Worm (Caenorhabditis elegans) whole organism, L4 larva: ENCODE results near the gene ZK1086.2.

Experiments used
- Y75B8A.6 ChIP-seq: fragments of 200-800 bp; sonication (Bioruptor generic); IDR thresholded peaks from 2 replicates; pipeline ENCODE4 v1.3.6; 2022; ENCODE audit warnings: missing genetic modification reagents, missing genetic modification characterization, missing compliant biosample characterization
- aha-1 ChIP-seq: fragments of 150-350 bp; peaks from one replicate; lab custom pipeline; 2014; ENCODE audit warnings: missing biosample characterization, missing genetic modification characterization
- attf-4 ChIP-seq: sonication (generic microtip); optimal IDR thresholded peaks from 3 replicates; lab custom pipeline; 2017; ENCODE audit warnings: missing biosample characterization, missing genetic modification characterization
- ceh-44 ChIP-seq: fragments of 200-800 bp; sonication (Bioruptor generic); IDR thresholded peaks from 2 replicates; pipeline ENCODE4 v1.3.6; 2022; ENCODE audit warnings: missing genetic modification reagents, missing genetic modification characterization, missing compliant biosample characterization
- egl-27 ChIP-seq: sonication (generic microtip); optimal IDR thresholded peaks from 3 replicates; lab custom pipeline; 2017; ENCODE audit warnings: missing biosample characterization, missing genetic modification reagents, missing genetic modification characterization
- fkh-10 ChIP-seq: fragments of 150-350 bp; optimal IDR thresholded peaks from 2 replicates; lab custom pipeline; 2014; ENCODE audit warnings: missing biosample characterization, missing genetic modification reagents, missing genetic modification characterization
- hlh-30 ChIP-seq: sonication (generic microtip); optimal IDR thresholded peaks from 2 replicates; lab custom pipeline; 2017; ENCODE audit warnings: antibody characterized with exemption, mild to moderate bottlenecking, missing genetic modification characterization, missing compliant biosample characterization; ENCODE audit not compliant: insufficient read depth
- lin-39 ChIP-seq: fragments of 150-350 bp; optimal IDR thresholded peaks from 2 replicates; lab custom pipeline; 2014; ENCODE audit warnings: missing biosample characterization, missing genetic modification reagents, missing genetic modification characterization
- nhr-11 ChIP-seq: fragments of 150-350 bp; optimal IDR thresholded peaks from 2 replicates; lab custom pipeline; 2014; ENCODE audit warnings: missing biosample characterization, missing genetic modification characterization
- nhr-237 ChIP-seq: sonication (generic microtip); optimal IDR thresholded peaks from 2 replicates; lab custom pipeline; 2017; ENCODE audit warnings: missing biosample characterization, missing genetic modification characterization
- unc-130 ChIP-seq: sonication (generic microtip); optimal IDR thresholded peaks from 2 replicates; lab custom pipeline; 2016; ENCODE audit warnings: missing genetic modification reagents, missing genetic modification characterization, missing compliant biosample characterization
- unc-62 ChIP-seq, 3 experiments: fragments of 150-350 bp in 1 of 3; sonication (generic microtip); optimal IDR thresholded peaks in 2 of 3; peaks in 1 of 3; 1 replicate in 1 of 3; 2 replicates in 2 of 3; lab custom pipeline; 2014 to 2017; ENCODE audit warnings: missing biosample characterization in 3 of 3, missing genetic modification characterization in 3 of 3, missing genetic modification reagents in 3 of 3, missing genotype in 1 of 3
- ztf-11 ChIP-seq: fragments of 150-350 bp; optimal IDR thresholded peaks from 2 replicates; lab custom pipeline; 2014; ENCODE audit warnings: missing biosample characterization, missing genetic modification characterization

DNA sequence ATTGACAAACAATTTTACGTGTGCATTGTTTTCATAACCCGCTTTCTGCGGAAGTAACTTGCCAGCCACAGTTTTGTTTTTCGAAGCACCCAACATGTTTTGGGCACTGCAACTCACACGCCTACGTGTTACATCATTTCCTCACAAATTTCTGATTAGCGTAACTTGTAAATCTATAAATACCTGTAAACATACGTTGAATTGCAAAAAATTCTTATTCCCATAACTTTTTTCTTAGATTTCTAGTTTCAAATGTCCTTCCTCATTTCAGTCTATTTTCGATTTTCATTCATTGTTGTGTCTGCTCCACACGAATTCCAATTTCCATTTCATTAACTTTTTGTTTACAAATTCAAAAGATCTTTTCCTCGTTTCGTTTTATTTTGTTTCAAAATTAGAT, 46.9 kb upstream of the ZK1086.2 start:
- TF ChIP-seq unc-130 (no peak), nhr-11 (tag; lab: Kevin White, UChicago) (no peak), attf-4 (tag; lab: Kevin White, UChicago) (no peak), fkh-10 (GFP tag; lab: Kevin White, UChicago) (no peak), ztf-11 (no peak), hlh-30 (tag; lab: Kevin White, UChicago) (no peak), nhr-237 (no peak), ceh-44 (GFP tag; lab: Robert Waterston, UW) (no peak), lin-39 (tag; lab: Kevin White, UChicago) (no peak), aha-1 (tag; lab: Kevin White, UChicago) (peak; percentile 91), unc-62 (GFP tag; optimal IDR thresholded peaks at IDR 0.05 in 1 of 2; lab: Kevin White, UChicago) (no peak), unc-62 (tag; optimal IDR thresholded peaks at IDR 0.05; lab: Kevin White, UChicago) (no peak), egl-27 (tag; lab: Kevin White, UChicago) (no peak), Y75B8A.6 (GFP tag; lab: Robert Waterston, UW) (no peak)
